Worm (Caenorhabditis elegans) whole organism, L1 larva: ENCODE results near the gene ZK792.4.
A peak's percentile ranks its signal among the peaks of the same experiment; 100 is the strongest.

Experiments used
- C34B4.2 ChIP-seq: sonication (generic microtip); optimal IDR thresholded peaks from 2 replicates; lab custom pipeline; 2017; ENCODE audit warnings: mild to moderate bottlenecking, missing genetic modification characterization, missing compliant biosample characterization
- Y116A8C.19 ChIP-seq: sonication (generic microtip); optimal IDR thresholded peaks from 2 replicates; lab custom pipeline; 2016; ENCODE audit warnings: missing compliant biosample characterization, missing genetic modification characterization, borderline replicate concordance
- aly-2 ChIP-seq: fragments of 150-350 bp; optimal IDR thresholded peaks from 2 replicates; lab custom pipeline; 2014; ENCODE audit warnings: missing biosample characterization, missing genetic modification characterization
- ceh-82 ChIP-seq, 3 experiments: fragments of 150-350 bp in 1 of 3; sonication (generic microtip) in 2 of 3; optimal IDR thresholded peaks; 2 replicates each; lab custom pipeline; 2014 to 2017; ENCODE audit warnings: missing biosample characterization in 3 of 3, missing genetic modification characterization in 3 of 3
- ceh-88 ChIP-seq: fragments of 200-800 bp; sonication (Bioruptor generic); IDR thresholded peaks from 2 replicates; pipeline ENCODE4 v1.3.6; 2022; ENCODE audit warnings: missing genetic modification characterization, missing compliant biosample characterization
- dsc-1 ChIP-seq: sonication (generic microtip); optimal IDR thresholded peaks from 2 replicates; lab custom pipeline; 2016; ENCODE audit warnings: mild to moderate bottlenecking, missing genetic modification characterization, missing compliant biosample characterization
- grh-1 ChIP-seq: fragments of 200-800 bp; sonication (Bioruptor generic); IDR thresholded peaks from 2 replicates; pipeline ENCODE4 v1.3.6; 2022; ENCODE audit warnings: missing genetic modification reagents, missing genetic modification characterization, missing compliant biosample characterization
- hlh-17 ChIP-seq: fragments of 200-800 bp; sonication (Bioruptor generic); optimal IDR thresholded peaks from 2 replicates; lab custom pipeline; 2018; ENCODE audit warnings: missing genetic modification characterization, mild to moderate bottlenecking, missing compliant biosample characterization, moderate library complexity, borderline replicate concordance
- hpl-2 ChIP-seq: fragments of 150-350 bp; optimal IDR thresholded peaks from 2 replicates; lab custom pipeline; 2014; ENCODE audit warnings: missing biosample characterization, missing genetic modification reagents, missing genetic modification characterization
- jun-1 ChIP-seq: fragments of 150-350 bp; optimal IDR thresholded peaks from 2 replicates; lab custom pipeline; 2014; ENCODE audit warnings: missing biosample characterization, missing genetic modification reagents, missing genetic modification characterization
- lin-13 ChIP-seq: fragments of 150-350 bp; optimal IDR thresholded peaks from 2 replicates; lab custom pipeline; 2014; ENCODE audit warnings: missing biosample characterization, missing genetic modification reagents, missing genetic modification characterization
- lin-14 ChIP-seq: fragments of 200-800 bp; sonication (Bioruptor generic); optimal IDR thresholded peaks from 2 replicates; lab custom pipeline; 2018; ENCODE audit warnings: mild to moderate bottlenecking, missing genetic modification characterization, moderate library complexity, missing compliant biosample characterization
- lin-15B ChIP-seq: fragments of 150-350 bp; sonication (generic microtip); optimal IDR thresholded peaks from 3 replicates; lab custom pipeline; 2014; ENCODE audit warnings: missing biosample characterization, missing genetic modification characterization
- nhr-20 ChIP-seq: sonication (generic microtip); optimal IDR thresholded peaks from 2 replicates; lab custom pipeline; 2016; ENCODE audit warnings: mild to moderate bottlenecking, missing genetic modification characterization, missing compliant biosample characterization
- nhr-237 ChIP-seq: fragments of 150-350 bp; optimal IDR thresholded peaks from 2 replicates; lab custom pipeline; 2014; ENCODE audit warnings: missing biosample characterization, missing genetic modification characterization
- nhr-28 ChIP-seq: fragments of 150-350 bp; optimal IDR thresholded peaks from 2 replicates; lab custom pipeline; 2014; ENCODE audit warnings: missing biosample characterization, missing genetic modification characterization
- nhr-76 ChIP-seq: sonication (generic microtip); optimal IDR thresholded peaks from 2 replicates; lab custom pipeline; 2017; ENCODE audit warnings: missing biosample characterization, missing genetic modification characterization
- nhr-85 ChIP-seq: sonication (generic microtip); peaks from one replicate; lab custom pipeline; 2016; ENCODE audit warnings: missing genetic modification characterization, inconsistent platforms, missing compliant biosample characterization
- nhr-90 ChIP-seq: sonication (generic microtip); optimal IDR thresholded peaks from 2 replicates; lab custom pipeline; 2016; ENCODE audit warnings: mild to moderate bottlenecking, missing genetic modification characterization, missing compliant biosample characterization; ENCODE audit not compliant: poor library complexity
- rnt-1 ChIP-seq: sonication (generic microtip); optimal IDR thresholded peaks from 2 replicates; lab custom pipeline; 2016; ENCODE audit warnings: mild to moderate bottlenecking, missing genetic modification characterization, moderate library complexity, missing compliant biosample characterization
- skn-1 ChIP-seq: fragments of 150-350 bp; optimal IDR thresholded peaks from 2 replicates; lab custom pipeline; 2014; ENCODE audit warnings: missing biosample characterization, missing genetic modification characterization
- snu-23 ChIP-seq: sonication (generic microtip); optimal IDR thresholded peaks from 2 replicates; lab custom pipeline; 2016; ENCODE audit warnings: missing genetic modification characterization, missing compliant biosample characterization
- swsn-7 ChIP-seq: sonication (generic microtip); optimal IDR thresholded peaks from 2 replicates; lab custom pipeline; 2016; ENCODE audit warnings: missing genetic modification characterization, missing compliant biosample characterization
- unc-62 ChIP-seq: fragments of 150-350 bp; optimal IDR thresholded peaks from 2 replicates; lab custom pipeline; 2014; ENCODE audit warnings: missing biosample characterization, missing genetic modification reagents, missing genetic modification characterization
- unc-98 ChIP-seq: fragments of 200-800 bp; sonication (Bioruptor generic); IDR thresholded peaks from 2 replicates; pipeline ENCODE4 v1.3.6; 2022; ENCODE audit warnings: missing genetic modification characterization, missing compliant biosample characterization
- ztf-11 ChIP-seq, 2 experiments: sonication (generic microtip); optimal IDR thresholded peaks; 2 replicates each; lab custom pipeline; 2016 to 2017; ENCODE audit warnings: missing genetic modification characterization in 2 of 2, missing biosample characterization in 1 of 2, missing compliant biosample characterization in 1 of 2

ZK792.4 gene

ce11 chrIV:11635437-11636408 lies 46.1 kb downstream of the ZK792.4 start, which contains the start of gene mars-1 (continued):
- TF ChIP-seq nhr-90 (tag; lab: Kevin White, UChicago) (peak; percentile 80), dsc-1 (tag; lab: Kevin White, UChicago) (peak; percentile 52), C34B4.2 (no peak), hpl-2 (GFP tag; lab: Kevin White, UChicago) (peak; percentile 68), unc-62 (GFP tag; lab: Kevin White, UChicago) (no peak), aly-2 (tag; lab: Kevin White, UChicago) (peak; percentile 55), nhr-76 (tag; lab: Kevin White, UChicago) (no peak), Y116A8C.19 (no peak), snu-23 (GFP tag; lab: Kevin White, UChicago) (peak; percentile 85)

- TF ChIP-seq lin-14 (GFP tag; lab: Kevin White, UChicago) (no peak), nhr-20 (no peak), nhr-237 (tag; lab: Kevin White, UChicago) (no peak), ztf-11 (tag; optimal IDR thresholded peaks at IDR 0.05; lab: Kevin White, UChicago) (no peak), lin-15B (tag; lab: Kevin White, UChicago) (no peak), jun-1 (tag; lab: Kevin White, UChicago) (no peak), rnt-1 (no peak), ceh-88 (no peak), unc-98 (GFP tag; lab: Robert Waterston, UW) (no peak), hlh-17 (GFP tag; lab: Kevin White, UChicago) (no peak), swsn-7 (no peak), nhr-85 (no peak), nhr-28 (tag; lab: Kevin White, UChicago) (no peak), skn-1 (no peak), ceh-82 (tag; optimal IDR thresholded peaks at IDR 0.05; lab: Kevin White, UChicago) (no peak), lin-13 (no peak), grh-1 (GFP tag; lab: Robert Waterston, UW) (no peak)
- TF ChIP-seq, all 84 proteins: peak for 0
Measured at ce11 chrIV:11631750-11632149, 50.1 kb downstream of the ZK792.4 start, which contains the start of gene F58B3.4. TSS of gene F58B3.4 (minus strand) at chrIV:11631850.
